Fruit fly (Drosophila melanogaster): ENCODE results near the gene CG7542.

Gene CG7542

dm6 chr3L:17549049-17549876, at the start of gene CG7542, which contains the start of gene Jon74E:
Gene CG7542 (plus strand): TSS chr3L:17549826.
Gene Jon74E (minus strand): TSS chr3L:17549127.
- TF ChIP-seq CG17801 (GFP tag; optimal IDR thresholded peaks at IDR 0.05; ENCODE audit: partially characterized antibody) = no peak

DNA sequence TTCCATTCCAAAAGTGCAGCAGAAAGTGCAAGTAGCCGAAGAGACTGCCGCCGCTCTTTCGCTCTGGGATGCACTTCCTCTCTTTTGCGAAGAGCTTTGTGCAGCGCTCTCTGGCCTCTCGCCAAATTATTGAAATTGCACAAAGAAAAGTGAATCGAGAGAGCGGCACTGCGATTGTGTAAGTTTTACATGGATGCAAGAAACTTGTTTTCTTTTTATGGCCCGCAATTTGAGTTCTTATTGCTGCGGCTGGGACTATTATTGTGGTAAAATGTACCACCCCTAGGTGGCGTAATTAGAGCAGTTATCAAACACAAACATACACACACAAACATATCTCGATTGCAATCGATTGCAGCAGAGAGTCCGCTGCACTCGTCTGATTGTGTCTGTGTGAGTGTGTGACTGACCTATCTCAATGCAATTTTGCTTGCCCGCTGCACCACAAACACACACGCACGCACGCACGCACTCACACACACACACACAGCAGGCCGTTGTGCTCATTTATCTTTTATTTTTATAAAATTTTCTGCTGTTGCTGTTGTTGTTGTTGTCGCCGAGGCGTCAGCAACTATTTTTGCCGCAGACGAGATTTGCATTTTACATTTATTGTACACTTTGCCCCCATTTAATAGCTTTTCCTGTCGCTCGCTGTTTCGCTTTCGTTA, 49.2 kb upstream of the CG7542 start:
- TF ChIP-seq CG17801 (GFP tag; optimal IDR thresholded peaks at IDR 0.05; ENCODE audit: partially characterized antibody) = peak; percentile 16

- no peak for TF ChIP-seq CG17801 (GFP tag; optimal IDR thresholded peaks at IDR 0.05; ENCODE audit: partially characterized antibody)
These were observed 47.4 kb upstream of the CG7542 start for dm6 chr3L:17502235-17502634.

- no peak for TF ChIP-seq CG17801 (GFP tag; optimal IDR thresholded peaks at IDR 0.05; ENCODE audit: partially characterized antibody)
These were observed 45.1 kb upstream of the CG7542 start for dm6 chr3L:17504538-17504937.

DNA sequence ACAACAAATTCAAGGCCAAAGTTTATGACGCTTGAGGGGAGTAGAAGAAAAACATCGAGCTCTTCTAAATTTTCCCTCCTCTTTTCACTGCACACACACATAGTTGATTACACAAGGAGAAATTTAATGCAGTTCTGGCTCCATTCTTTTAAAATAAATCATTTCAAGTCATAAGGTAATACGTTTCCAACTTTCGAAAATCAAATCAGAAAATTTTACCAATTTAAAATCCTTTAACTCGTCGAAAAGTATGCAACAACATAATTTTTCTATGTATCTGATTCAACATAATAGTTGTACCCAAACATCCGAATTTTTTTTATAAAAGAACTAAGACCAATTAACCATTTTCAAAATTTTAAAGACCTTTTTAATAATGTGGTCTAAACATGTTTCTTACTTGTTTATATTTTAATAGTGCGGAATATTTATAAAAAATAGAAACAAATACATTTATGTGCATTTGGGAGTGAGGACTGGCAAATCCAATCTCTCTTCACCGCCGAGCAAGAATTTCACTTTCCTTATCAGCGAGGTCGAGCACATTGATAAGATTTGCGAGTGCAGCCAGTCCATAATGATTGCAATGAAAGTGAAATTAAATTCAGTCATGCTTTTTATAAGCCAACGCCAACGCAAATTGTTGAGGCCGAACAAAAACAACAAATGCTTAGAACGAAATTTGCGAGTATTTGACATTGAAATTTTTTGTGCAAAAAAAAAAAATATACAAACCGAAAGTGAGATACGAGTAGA, 43.4 kb upstream of the CG7542 start:
- TF ChIP-seq CG17801 (GFP tag; optimal IDR thresholded peaks at IDR 0.05; ENCODE audit: partially characterized antibody) = no peak

- no peak for TF ChIP-seq CG17801 (GFP tag; optimal IDR thresholded peaks at IDR 0.05; ENCODE audit: partially characterized antibody)
These were observed 42.8 kb upstream of the CG7542 start for dm6 chr3L:17506830-17507229.

DNA sequence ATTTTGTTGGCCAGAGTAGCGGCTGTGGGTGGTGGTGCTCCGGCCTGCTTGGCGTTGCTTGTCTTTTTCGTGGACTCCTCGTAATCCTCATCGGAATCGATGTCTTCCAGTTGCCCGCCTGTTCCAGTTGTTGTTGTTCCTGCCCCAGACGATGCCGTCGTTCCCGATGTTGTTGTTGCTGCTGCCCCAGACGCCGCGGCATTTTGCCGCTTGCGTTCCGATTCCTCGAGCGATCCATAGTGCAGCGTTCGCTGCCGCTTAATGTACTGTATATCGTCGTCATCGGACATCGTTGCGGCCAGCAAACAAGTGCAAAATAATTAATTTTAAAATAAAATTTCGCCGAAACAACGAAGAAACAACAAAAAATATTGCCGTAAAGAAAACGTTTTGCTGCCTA, 36.1 kb upstream of the CG7542 start:
- no peak for TF ChIP-seq CG17801 (GFP tag; optimal IDR thresholded peaks at IDR 0.05; ENCODE audit: partially characterized antibody)

- TF ChIP-seq CG17801 (GFP tag; optimal IDR thresholded peaks at IDR 0.05; ENCODE audit: partially characterized antibody) = peak; percentile 2
These were observed 35.6 kb upstream of the CG7542 start, which contains the start of the genes U4-U6-60K and CG7564 for dm6 chr3L:17513893-17514616. Gene U4-U6-60K (minus strand): TSS chr3L:17513912. Gene CG7564 (plus strand): TSS chr3L:17514298.

dm6 chr3L:17529511-17530194, 20.0 kb upstream of the CG7542 start, which contains the start of the genes Edc3 and Nedd4:
Gene Edc3 (minus strand): TSS chr3L:17529861.
Gene Nedd4 (plus strand): TSS chr3L:17530081.
- no peak for TF ChIP-seq CG17801 (GFP tag; optimal IDR thresholded peaks at IDR 0.05; ENCODE audit: partially characterized antibody)

DNA sequence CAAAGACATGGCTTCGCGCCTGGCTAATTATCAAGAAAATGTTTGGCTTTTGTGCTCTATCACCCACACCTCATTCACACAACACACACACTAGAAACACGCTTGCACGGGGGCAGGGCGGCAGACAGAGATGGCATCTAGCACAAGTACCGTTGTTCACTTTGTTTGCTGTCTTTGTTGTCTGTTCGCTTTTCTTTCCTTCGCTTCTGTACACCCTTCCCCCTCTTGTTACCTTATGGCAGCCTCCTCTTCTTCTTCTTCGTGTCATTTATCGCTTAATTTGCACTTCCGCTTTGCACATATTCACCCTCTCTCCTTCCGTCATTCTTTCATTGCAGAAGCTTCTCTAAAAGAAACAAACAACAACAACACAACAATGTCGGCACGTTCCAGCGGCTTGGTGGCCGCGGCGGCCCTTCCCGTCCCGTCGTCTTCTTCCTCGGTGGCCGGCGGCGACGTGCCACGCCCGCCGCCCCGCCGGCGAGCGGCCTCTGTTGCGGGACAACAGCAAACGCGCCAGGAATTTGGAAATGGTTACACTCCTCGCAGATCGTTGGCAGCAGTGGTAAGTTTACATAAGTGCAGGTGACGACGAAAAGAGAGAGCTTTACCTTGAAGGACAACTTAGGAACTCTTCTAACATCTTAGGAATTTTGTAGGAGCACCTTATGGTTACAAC, 19.0 kb upstream of the CG7542 start:
- peak; percentile 25 for TF ChIP-seq CG17801 (GFP tag; optimal IDR thresholded peaks at IDR 0.05; ENCODE audit: partially characterized antibody)

dm6 chr3L:17531397-17531796, 18.2 kb upstream of the CG7542 start:
- peak; percentile 8 for TF ChIP-seq CG17801 (GFP tag; optimal IDR thresholded peaks at IDR 0.05; ENCODE audit: partially characterized antibody)

DNA sequence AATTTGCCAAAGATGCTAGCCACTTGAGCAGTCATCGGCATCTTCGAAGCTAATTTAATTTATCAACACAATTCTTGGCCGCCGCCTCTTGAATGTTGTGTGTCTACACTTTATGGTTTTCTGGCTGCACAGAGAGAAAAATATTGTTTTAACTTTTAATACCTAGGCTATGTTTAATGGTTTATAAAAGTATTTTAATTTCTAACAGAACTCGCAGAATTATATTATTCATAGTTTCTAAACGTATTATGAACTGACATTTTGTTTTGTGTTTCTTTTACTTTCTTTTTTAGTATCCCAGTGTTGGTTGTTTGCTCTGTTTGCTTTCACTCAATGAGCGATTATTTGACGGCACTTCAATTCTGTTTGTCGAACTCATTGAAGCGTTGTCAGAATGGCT, 17.4 kb upstream of the CG7542 start:
- no peak for TF ChIP-seq CG17801 (GFP tag; optimal IDR thresholded peaks at IDR 0.05; ENCODE audit: partially characterized antibody)

- peak; percentile 72 for TF ChIP-seq CG17801 (GFP tag; optimal IDR thresholded peaks at IDR 0.05; ENCODE audit: partially characterized antibody)
These were observed 16.5 kb upstream of the CG7542 start for dm6 chr3L:17532898-17533700.
